Fruit fly (Drosophila melanogaster) Kc167 (cell line): ENCODE measurements around the gene CG2200.

Source experiments
- Myc ChIP-seq: fragments of >200 bp; optimal IDR thresholded peaks from 2 replicates; lab custom pipeline; 2017; ENCODE audit warnings: missing external identifiers
- Sin3A ChIP-seq: fragments of >200 bp; optimal IDR thresholded peaks from 2 replicates; lab custom pipeline; 2018; ENCODE audit warnings: missing external identifiers
- psq ChIP-seq: fragments of >200 bp; optimal IDR thresholded peaks from 2 replicates; lab custom pipeline; 2017; ENCODE audit warnings: missing external identifiers
- ttk ChIP-seq: sonication (Bioruptor generic); optimal IDR thresholded peaks from 2 replicates; lab custom pipeline; 2017; ENCODE audit warnings: missing external identifiers

DNA sequence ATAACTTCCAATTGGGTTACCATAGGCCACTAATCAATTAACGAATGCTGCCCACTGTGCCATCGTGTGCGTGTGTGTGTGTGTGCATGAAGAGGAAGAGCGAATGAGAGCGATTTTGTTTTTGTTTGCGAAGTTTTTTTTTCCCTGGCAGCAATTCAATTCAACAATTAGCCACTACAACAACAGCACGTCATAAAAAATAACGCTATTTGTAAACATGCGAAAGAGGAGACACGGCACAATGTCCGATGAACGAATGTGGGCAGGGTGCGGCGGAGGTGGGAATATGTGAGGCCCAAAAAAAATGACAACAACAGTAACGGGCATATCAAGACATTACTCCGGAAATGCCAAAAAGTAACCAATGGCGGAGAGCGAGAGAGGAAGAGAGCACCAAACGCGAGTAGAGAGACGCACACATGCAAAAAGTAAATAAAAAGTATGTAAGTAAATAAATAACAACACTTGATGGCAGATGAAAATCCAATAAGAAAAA, 6.7 kb upstream of the CG2200 start:
- TF ChIP-seq Sin3A (lab: Kevin White, UChicago) (no peak), ttk (lab: Kevin White, UChicago) (no peak), Myc (no peak), psq (lab: Kevin White, UChicago) (no peak)
